Fruit fly (Drosophila melanogaster): ENCODE data around the gene CG33642.

Gene CG33642

dm6 chr2L:13545678-13546077 is 15.9 kb downstream of the CG33642 start (continued):
- TF ChIP-seq CG9797 (GFP tag; optimal IDR thresholded peaks at IDR 0.05) = no peak
- no peak for TF ChIP-seq D (optimal IDR thresholded peaks at IDR 0.05)
- no peak for TF ChIP-seq D (GFP tag; optimal IDR thresholded peaks at IDR 0.05)
- TF ChIP-seq bsh (GFP tag; optimal IDR thresholded peaks at IDR 0.05) = peak in 1 of 2 experiments; percentile 95
- peak; percentile 89; the same call in 2 of the 3 replicates for TF ChIP-seq CG2199 (GFP tag; IDR thresholded peaks at IDR 0.05)
- no peak for TF ChIP-seq CG17912 (GFP tag; optimal IDR thresholded peaks at IDR 0.05)
- peak; percentile 98 for TF ChIP-seq nom (GFP tag; optimal IDR thresholded peaks at IDR 0.05)
- peak; percentile 82 for TF ChIP-seq sqz (GFP tag; optimal IDR thresholded peaks at IDR 0.05)

- TF ChIP-seq bigmax (GFP tag; optimal IDR thresholded peaks at IDR 0.05) = no peak
- no peak for TF ChIP-seq Hr39 (optimal IDR thresholded peaks at IDR 0.05)
- TF ChIP-seq D19B (GFP tag; optimal IDR thresholded peaks at IDR 0.05) = peak; percentile 20
- no peak for TF ChIP-seq her (GFP tag; optimal IDR thresholded peaks at IDR 0.05)
- no peak for TF ChIP-seq CG15601 (tag; optimal IDR thresholded peaks at IDR 0.05)
- TF ChIP-seq CG2120 (GFP tag; optimal IDR thresholded peaks at IDR 0.05) = peak; percentile 82
- TF ChIP-seq Hand (GFP tag; optimal IDR thresholded peaks at IDR 0.05) = peak; percentile 12
- no peak for TF ChIP-seq Doc3 (GFP tag; IDR thresholded peaks at IDR 0.05; ENCODE audit: partially characterized antibody)
- no peak for TF ChIP-seq CG4730 (GFP tag; IDR thresholded peaks at IDR 0.05)
- TF ChIP-seq bowl (GFP tag; IDR thresholded peaks at IDR 0.05) = no peak
- peak; percentile 67 for TF ChIP-seq CG10209 (GFP tag; optimal IDR thresholded peaks at IDR 0.05)
- TF ChIP-seq kah (GFP tag; optimal IDR thresholded peaks at IDR 0.05) = no peak
- no peak for TF ChIP-seq CG6683 (GFP tag; optimal IDR thresholded peaks at IDR 0.05)
- TF ChIP-seq Mad (GFP tag; optimal IDR thresholded peaks at IDR 0.05) = no peak
- TF ChIP-seq CG4424 (GFP tag; optimal IDR thresholded peaks at IDR 0.05) = peak; percentile 40
- no peak for TF ChIP-seq fd3F (GFP tag; optimal IDR thresholded peaks at IDR 0.05)
- no peak for TF ChIP-seq prd (optimal IDR thresholded peaks at IDR 0.05)
- TF ChIP-seq prd (GFP tag; IDR thresholded peaks at IDR 0.05) = no peak
- no peak for TF ChIP-seq schlank (tag; optimal IDR thresholded peaks at IDR 0.05)
- no peak for TF ChIP-seq MTF-1 (GFP tag; optimal IDR thresholded peaks at IDR 0.05; ENCODE audit: borderline replicate concordance)
- no peak for TF ChIP-seq CrebB (tag; optimal IDR thresholded peaks at IDR 0.05)
- TF ChIP-seq CG12104 (GFP tag; optimal IDR thresholded peaks at IDR 0.05) = no peak
- no peak for TF ChIP-seq ATbp (GFP tag; optimal IDR thresholded peaks at IDR 0.05)
- TF ChIP-seq CG4404 (GFP tag; IDR thresholded peaks at IDR 0.05) = peak; percentile 72
- TF ChIP-seq CG12769 (tag; optimal IDR thresholded peaks at IDR 0.05) = peak; percentile 52
- TF ChIP-seq CG10543 (GFP tag; optimal IDR thresholded peaks at IDR 0.05) = peak; percentile 20
- TF ChIP-seq Scr (GFP tag; IDR thresholded peaks at IDR 0.05; ENCODE audit: partially characterized antibody) = no peak
- peak; percentile 10; the same call in 1 of the 2 replicates for TF ChIP-seq sisA (GFP tag; IDR thresholded peaks at IDR 0.05)
- peak; percentile 38 for TF ChIP-seq Camta (GFP tag; optimal IDR thresholded peaks at IDR 0.05)
- no peak for TF ChIP-seq CG2889 (GFP tag; IDR thresholded peaks at IDR 0.05)
- no peak for TF ChIP-seq CTCF (GFP tag; optimal IDR thresholded peaks at IDR 0.05)
- TF ChIP-seq CG13775 (GFP tag; optimal IDR thresholded peaks at IDR 0.05) = peak; percentile 28
- TF ChIP-seq Xrp1 (GFP tag; IDR thresholded peaks at IDR 0.05) = peak; percentile 18; the same call in 1 of the 2 replicates
- no peak for TF ChIP-seq eve (GFP tag; optimal IDR thresholded peaks at IDR 0.05)
- peak; percentile 21 for TF ChIP-seq HmgZ (tag; optimal IDR thresholded peaks at IDR 0.05)
- peak; percentile 45 for TF ChIP-seq cg (GFP tag; optimal IDR thresholded peaks at IDR 0.05)
- peak; percentile 53 for TF ChIP-seq CG9932 (GFP tag; IDR thresholded peaks at IDR 0.05)
- TF ChIP-seq bsh (GFP tag; optimal IDR thresholded peaks at IDR 0.05) = peak in 1 of 2 experiments; percentile 44
- TF ChIP-seq CG17802 (tag; optimal IDR thresholded peaks at IDR 0.05) = no peak
- TF ChIP-seq NC2α (GFP tag; optimal IDR thresholded peaks at IDR 0.05) = no peak
- peak; percentile 35 for TF ChIP-seq Six4 (GFP tag; optimal IDR thresholded peaks at IDR 0.05)
These were observed 18.3 kb downstream of the CG33642 start for dm6 chr2L:13547738-13548726.

Data from whole organism, embryonic.